Worm (Caenorhabditis elegans) whole organism, L1 larva: ENCODE data around the gene Y41E3.7.
A peak's percentile ranks its signal among the peaks of the same experiment; 100 is the strongest.

ENCODE experiments used
- C34B4.2 ChIP-seq: sonication (generic microtip); optimal IDR thresholded peaks from 2 replicates; lab custom pipeline; 2017; ENCODE audit warnings: mild to moderate bottlenecking, missing genetic modification characterization, missing compliant biosample characterization
- Y116A8C.19 ChIP-seq: sonication (generic microtip); optimal IDR thresholded peaks from 2 replicates; lab custom pipeline; 2016; ENCODE audit warnings: missing compliant biosample characterization, missing genetic modification characterization, borderline replicate concordance
- alr-1 ChIP-seq: fragments of 200-800 bp; sonication (Bioruptor generic); optimal IDR thresholded peaks from 2 replicates; lab custom pipeline; 2018; ENCODE audit warnings: borderline replicate concordance, mild to moderate bottlenecking, missing genetic modification characterization, missing compliant biosample characterization
- aly-2 ChIP-seq: fragments of 150-350 bp; optimal IDR thresholded peaks from 2 replicates; lab custom pipeline; 2014; ENCODE audit warnings: missing biosample characterization, missing genetic modification characterization
- ama-1 ChIP-seq: fragments of 150-350 bp; optimal IDR thresholded peaks from 2 replicates; lab custom pipeline; 2014
- blmp-1 ChIP-seq: fragments of 150-350 bp; optimal IDR thresholded peaks from 2 replicates; lab custom pipeline; 2014; ENCODE audit warnings: missing biosample characterization, missing genetic modification characterization
- ceh-88 ChIP-seq: fragments of 200-800 bp; sonication (Bioruptor generic); IDR thresholded peaks from 2 replicates; pipeline ENCODE4 v1.3.6; 2022; ENCODE audit warnings: missing genetic modification characterization, missing compliant biosample characterization
- ceh-90 ChIP-seq: sonication (generic microtip); optimal IDR thresholded peaks from 2 replicates; lab custom pipeline; 2016; ENCODE audit warnings: missing genetic modification characterization, missing compliant biosample characterization
- ces-1 ChIP-seq: fragments of 150-350 bp; optimal IDR thresholded peaks from 2 replicates; lab custom pipeline; 2014; ENCODE audit warnings: missing biosample characterization, missing genetic modification reagents, missing genetic modification characterization
- dpl-1 ChIP-seq, 3 experiments: fragments of 150-350 bp in 2 of 3; sonication (generic microtip) in 1 of 3; optimal IDR thresholded peaks; 2 replicates each; lab custom pipeline; 2014 to 2017; ENCODE audit warnings: missing biosample characterization in 3 of 3, missing genetic modification characterization in 3 of 3, missing genetic modification reagents in 3 of 3
- dsc-1 ChIP-seq: sonication (generic microtip); optimal IDR thresholded peaks from 2 replicates; lab custom pipeline; 2016; ENCODE audit warnings: mild to moderate bottlenecking, missing genetic modification characterization, missing compliant biosample characterization
- efl-1 ChIP-seq, 4 experiments: fragments of 150-350 bp; optimal IDR thresholded peaks in 3 of 4; peaks in 1 of 4; 1 replicate in 1 of 4; 2 replicates in 3 of 4; lab custom pipeline; 2014; ENCODE audit warnings: missing biosample characterization in 2 of 4, missing genetic modification characterization in 2 of 4, missing genetic modification reagents in 2 of 4
- efl-3 ChIP-seq: fragments of 200-800 bp; sonication (Bioruptor generic); optimal IDR thresholded peaks from 2 replicates; lab custom pipeline; 2018; ENCODE audit warnings: mild to moderate bottlenecking, missing genetic modification characterization, missing compliant biosample characterization
- elt-3 ChIP-seq, 6 experiments: fragments of 150-350 bp in 1 of 6; sonication (generic microtip); optimal IDR thresholded peaks; 2 replicates each; lab custom pipeline; 2017 to 2018; ENCODE audit warnings: missing biosample characterization in 6 of 6, missing genetic modification characterization in 6 of 6, inconsistent platforms in 1 of 6
- ets-5 ChIP-seq: fragments of 200-800 bp; sonication (Bioruptor generic); IDR thresholded peaks from 2 replicates; pipeline ENCODE4 v1.3.6; 2022; ENCODE audit warnings: missing genetic modification characterization, missing compliant biosample characterization
- fkh-10 ChIP-seq: sonication (generic microtip); optimal IDR thresholded peaks from 2 replicates; lab custom pipeline; 2017; ENCODE audit warnings: missing biosample characterization, missing genetic modification reagents, missing genetic modification characterization
- fkh-4 ChIP-seq: sonication (generic microtip); optimal IDR thresholded peaks from 2 replicates; lab custom pipeline; 2016; ENCODE audit warnings: missing compliant biosample characterization, missing genetic modification characterization, borderline replicate concordance
- hlh-17 ChIP-seq: fragments of 200-800 bp; sonication (Bioruptor generic); optimal IDR thresholded peaks from 2 replicates; lab custom pipeline; 2018; ENCODE audit warnings: missing genetic modification characterization, mild to moderate bottlenecking, missing compliant biosample characterization, moderate library complexity, borderline replicate concordance
- hlh-4 ChIP-seq: sonication (generic microtip); optimal IDR thresholded peaks from 2 replicates; lab custom pipeline; 2016; ENCODE audit warnings: mild to moderate bottlenecking, missing genetic modification characterization, missing compliant biosample characterization
- hpl-2 ChIP-seq: fragments of 150-350 bp; optimal IDR thresholded peaks from 2 replicates; lab custom pipeline; 2014; ENCODE audit warnings: missing biosample characterization, missing genetic modification reagents, missing genetic modification characterization
- irx-1 ChIP-seq: sonication (generic microtip); optimal IDR thresholded peaks from 2 replicates; lab custom pipeline; 2016; ENCODE audit warnings: missing genetic modification characterization, missing compliant biosample characterization
- jun-1 ChIP-seq: fragments of 150-350 bp; optimal IDR thresholded peaks from 2 replicates; lab custom pipeline; 2014; ENCODE audit warnings: missing biosample characterization, missing genetic modification reagents, missing genetic modification characterization
- lin-13 ChIP-seq: fragments of 150-350 bp; optimal IDR thresholded peaks from 2 replicates; lab custom pipeline; 2014; ENCODE audit warnings: missing biosample characterization, missing genetic modification reagents, missing genetic modification characterization
- lin-14 ChIP-seq: fragments of 200-800 bp; sonication (Bioruptor generic); optimal IDR thresholded peaks from 2 replicates; lab custom pipeline; 2018; ENCODE audit warnings: mild to moderate bottlenecking, missing genetic modification characterization, moderate library complexity, missing compliant biosample characterization
- lin-35 ChIP-seq, 2 experiments: fragments of 150-350 bp; optimal IDR thresholded peaks; 2 replicates each; lab custom pipeline; 2014; ENCODE audit warnings: missing biosample characterization in 2 of 2, missing genetic modification characterization in 2 of 2, missing genetic modification reagents in 2 of 2
- lir-3 ChIP-seq: sonication (generic microtip); optimal IDR thresholded peaks from 2 replicates; lab custom pipeline; 2016; ENCODE audit warnings: mild to moderate bottlenecking, missing genetic modification characterization, moderate library complexity, missing compliant biosample characterization; ENCODE audit not compliant: poor library complexity
- lsy-2 ChIP-seq, 2 experiments: fragments of 150-350 bp; optimal IDR thresholded peaks; 2 replicates each; lab custom pipeline; 2014; ENCODE audit warnings: missing biosample characterization in 2 of 2, missing genetic modification characterization in 2 of 2
- mab-9 ChIP-seq: fragments of 200-800 bp; sonication (Bioruptor generic); IDR thresholded peaks from 2 replicates; pipeline ENCODE4 v1.3.6; 2022; ENCODE audit warnings: missing genetic modification reagents, missing genetic modification characterization, missing compliant biosample characterization
- mep-1 ChIP-seq: fragments of 150-350 bp; optimal IDR thresholded peaks from 2 replicates; lab custom pipeline; 2014; ENCODE audit warnings: missing biosample characterization, missing genetic modification characterization
- nhr-11 ChIP-seq: fragments of 150-350 bp; optimal IDR thresholded peaks from 2 replicates; lab custom pipeline; 2014; ENCODE audit warnings: missing biosample characterization, missing genetic modification characterization
- nhr-12 ChIP-seq: sonication (generic microtip); optimal IDR thresholded peaks from 2 replicates; lab custom pipeline; 2017; ENCODE audit warnings: missing biosample characterization, missing genetic modification characterization
- nhr-19 ChIP-seq: fragments of 200-800 bp; sonication (Bioruptor generic); conservative IDR thresholded peaks from 2 replicates; pipeline ENCODE4 v1.3.6; 2022; ENCODE audit warnings: missing genetic modification characterization, missing compliant biosample characterization
- nhr-20 ChIP-seq: sonication (generic microtip); optimal IDR thresholded peaks from 2 replicates; lab custom pipeline; 2016; ENCODE audit warnings: mild to moderate bottlenecking, missing genetic modification characterization, missing compliant biosample characterization
- nhr-28 ChIP-seq: fragments of 150-350 bp; optimal IDR thresholded peaks from 2 replicates; lab custom pipeline; 2014; ENCODE audit warnings: missing biosample characterization, missing genetic modification characterization
- nhr-71 ChIP-seq: sonication (generic microtip); optimal IDR thresholded peaks from 2 replicates; lab custom pipeline; 2016; ENCODE audit warnings: mild to moderate bottlenecking, missing genetic modification characterization, moderate library complexity, missing compliant biosample characterization
- nhr-77 ChIP-seq: fragments of 150-350 bp; optimal IDR thresholded peaks from 2 replicates; lab custom pipeline; 2014; ENCODE audit warnings: missing biosample characterization, missing genetic modification characterization
- nhr-84 ChIP-seq: sonication (generic microtip); optimal IDR thresholded peaks from 2 replicates; lab custom pipeline; 2017; ENCODE audit warnings: missing biosample characterization, missing genetic modification characterization
- nhr-90 ChIP-seq: sonication (generic microtip); optimal IDR thresholded peaks from 2 replicates; lab custom pipeline; 2016; ENCODE audit warnings: mild to moderate bottlenecking, missing genetic modification characterization, missing compliant biosample characterization; ENCODE audit not compliant: poor library complexity
- pax-3 ChIP-seq: fragments of 200-800 bp; sonication (Bioruptor generic); optimal IDR thresholded peaks from 2 replicates; lab custom pipeline; 2018; ENCODE audit warnings: mild to moderate bottlenecking, missing genetic modification characterization, moderate library complexity, missing compliant biosample characterization
- pqm-1 ChIP-seq: sonication (generic microtip); optimal IDR thresholded peaks from 3 replicates; lab custom pipeline; 2017; ENCODE audit warnings: missing biosample characterization, missing genetic modification characterization
- skn-1 ChIP-seq: fragments of 150-350 bp; optimal IDR thresholded peaks from 2 replicates; lab custom pipeline; 2014; ENCODE audit warnings: missing biosample characterization, missing genetic modification characterization
- snu-23 ChIP-seq: sonication (generic microtip); optimal IDR thresholded peaks from 2 replicates; lab custom pipeline; 2016; ENCODE audit warnings: missing genetic modification characterization, missing compliant biosample characterization
- sox-4 ChIP-seq: sonication (generic microtip); optimal IDR thresholded peaks from 2 replicates; lab custom pipeline; 2016; ENCODE audit warnings: missing genetic modification characterization, missing compliant biosample characterization
- swsn-7 ChIP-seq: sonication (generic microtip); optimal IDR thresholded peaks from 2 replicates; lab custom pipeline; 2016; ENCODE audit warnings: missing genetic modification characterization, missing compliant biosample characterization
- tbx-2 ChIP-seq: sonication (generic microtip); optimal IDR thresholded peaks from 2 replicates; lab custom pipeline; 2016; ENCODE audit warnings: missing genetic modification characterization, missing compliant biosample characterization
- tlp-1 ChIP-seq: fragments of 150-350 bp; optimal IDR thresholded peaks from 2 replicates; lab custom pipeline; 2014; ENCODE audit warnings: missing biosample characterization, missing genetic modification characterization
- unc-130 ChIP-seq: fragments of 150-350 bp; optimal IDR thresholded peaks from 2 replicates; lab custom pipeline; 2017; ENCODE audit warnings: missing biosample characterization, missing genetic modification characterization, inconsistent platforms
- unc-86 ChIP-seq: sonication (generic microtip); optimal IDR thresholded peaks from 2 replicates; lab custom pipeline; 2016; ENCODE audit warnings: missing genetic modification characterization, missing compliant biosample characterization
- unc-98 ChIP-seq: fragments of 200-800 bp; sonication (Bioruptor generic); IDR thresholded peaks from 2 replicates; pipeline ENCODE4 v1.3.6; 2022; ENCODE audit warnings: missing genetic modification characterization, missing compliant biosample characterization
- vab-15 ChIP-seq: sonication (generic microtip); optimal IDR thresholded peaks from 2 replicates; lab custom pipeline; 2017; ENCODE audit warnings: missing genotype, mild to moderate bottlenecking, missing genetic modification characterization, missing compliant biosample characterization
- xbp-1 ChIP-seq: sonication (generic microtip); optimal IDR thresholded peaks from 2 replicates; lab custom pipeline; 2016; ENCODE audit warnings: missing genetic modification characterization, missing compliant biosample characterization
- ztf-11 ChIP-seq, 2 experiments: sonication (generic microtip); optimal IDR thresholded peaks; 2 replicates each; lab custom pipeline; 2016 to 2017; ENCODE audit warnings: missing genetic modification characterization in 2 of 2, missing biosample characterization in 1 of 2, missing compliant biosample characterization in 1 of 2
- ztf-4 ChIP-seq: fragments of 150-350 bp; optimal IDR thresholded peaks from 2 replicates; lab custom pipeline; 2014; ENCODE audit warnings: missing biosample characterization, missing genetic modification characterization

Y41E3.7 gene

DNA sequence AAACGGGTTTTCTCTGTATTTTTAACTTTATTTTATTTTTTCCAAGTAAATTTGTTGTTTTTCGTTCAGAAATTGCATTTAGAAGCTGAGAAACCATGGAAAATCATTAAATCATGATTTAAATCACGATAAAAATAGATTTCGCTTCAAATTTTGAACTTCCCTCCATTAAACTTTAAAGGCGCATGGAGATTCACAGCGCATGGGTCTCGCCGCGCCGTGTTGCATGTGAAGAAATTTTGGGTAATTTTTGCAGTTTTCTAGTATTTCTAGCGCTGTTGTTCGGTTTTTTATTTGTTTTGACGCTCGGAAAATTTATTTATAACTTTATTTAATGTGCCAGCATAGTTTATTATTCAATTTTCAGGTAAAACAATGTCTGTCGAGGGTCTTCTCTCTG, 23.1 kb downstream of the Y41E3.7 start, which contains the start of gene eef-1B.2:
Gene eef-1B.2 (plus strand): TSS at position 358 of the 400 bp plus-strand sequence.
- TF ChIP-seq sox-4 (tag; lab: Kevin White, UChicago), result no peak
- no peak for TF ChIP-seq Y116A8C.19 (tag; lab: Kevin White, UChicago)
- no peak for TF ChIP-seq ets-5 (GFP tag; lab: Robert Waterston, UW)
- TF ChIP-seq nhr-90, result peak; percentile 14
- peak; percentile 8 for TF ChIP-seq unc-86
- TF ChIP-seq snu-23, result peak; percentile 78
- peak; percentile 93 to 97 for TF ChIP-seq efl-1 (optimal IDR thresholded peaks at IDR 0.05; lab: Kevin White, UChicago)
- TF ChIP-seq efl-1 (GFP tag; optimal IDR thresholded peaks at IDR 0.05 in 1 of 2; lab: Kevin White, UChicago), result peak; percentile 95 to 99
- TF ChIP-seq tbx-2 (tag; lab: Kevin White, UChicago), result peak; percentile 61
- no peak for TF ChIP-seq pqm-1 (tag; lab: Kevin White, UChicago)
- TF ChIP-seq tlp-1 (tag; lab: Kevin White, UChicago), result no peak
- peak; percentile 20 for TF ChIP-seq jun-1 (tag; lab: Kevin White, UChicago)
- TF ChIP-seq lin-13, result peak; percentile 47
- peak; percentile 94 to 96 for TF ChIP-seq lin-35 (GFP tag; optimal IDR thresholded peaks at IDR 0.05; lab: Kevin White, UChicago)
- TF ChIP-seq lin-14, result no peak
- peak; percentile 84 for TF ChIP-seq mep-1 (tag; lab: Kevin White, UChicago)
- no peak for TF ChIP-seq hpl-2 (GFP tag; lab: Kevin White, UChicago)
- no peak for TF ChIP-seq fkh-4 (tag; lab: Kevin White, UChicago)
- TF ChIP-seq nhr-12 (tag; lab: Kevin White, UChicago), result no peak
- TF ChIP-seq ceh-90 (tag; lab: Kevin White, UChicago), result no peak
- TF ChIP-seq blmp-1, result peak; percentile 57
- TF ChIP-seq xbp-1 (tag; lab: Kevin White, UChicago), result peak; percentile 72
- TF ChIP-seq nhr-71, result peak; percentile 73
- TF ChIP-seq ztf-11 (tag; optimal IDR thresholded peaks at IDR 0.05; lab: Kevin White, UChicago), result no peak
- no peak for TF ChIP-seq lir-3 (tag; lab: Kevin White, UChicago)
- TF ChIP-seq dsc-1 (tag; lab: Kevin White, UChicago), result peak; percentile 26
- TF ChIP-seq alr-1 (tag; lab: Kevin White, UChicago), result no peak
- no peak for TF ChIP-seq mab-9 (GFP tag; lab: Robert Waterston, UW)
- TF ChIP-seq C34B4.2, result no peak
- no peak for TF ChIP-seq vab-15 (tag; lab: Kevin White, UChicago)
- no peak for TF ChIP-seq ama-1 (lab: Kevin White, UChicago)
- peak; percentile 66 for TF ChIP-seq nhr-20 (tag; lab: Kevin White, UChicago)
- TF ChIP-seq ceh-88 (GFP tag; lab: Robert Waterston, UW), result no peak
- TF ChIP-seq nhr-84 (tag; lab: Kevin White, UChicago), result no peak
- TF ChIP-seq swsn-7 (tag; lab: Kevin White, UChicago), result peak; percentile 48
- peak; percentile 76 for TF ChIP-seq skn-1 (tag; lab: Kevin White, UChicago)
- peak in 1 of 6 experiments; percentile 75 for TF ChIP-seq elt-3 (tag; optimal IDR thresholded peaks at IDR 0.05; lab: Kevin White, UChicago)
- peak; percentile 71 to 89 for TF ChIP-seq lsy-2 (tag; optimal IDR thresholded peaks at IDR 0.05; lab: Kevin White, UChicago)
- no peak for TF ChIP-seq pax-3 (tag; lab: Kevin White, UChicago)
- TF ChIP-seq hlh-4 (tag; lab: Kevin White, UChicago), result no peak
- TF ChIP-seq nhr-77, result peak; percentile 21
- no peak for TF ChIP-seq ztf-4 (tag; lab: Kevin White, UChicago)
- TF ChIP-seq aly-2, result no peak
- no peak for TF ChIP-seq ces-1
- TF ChIP-seq fkh-10 (GFP tag; lab: Kevin White, UChicago), result no peak
- no peak for TF ChIP-seq unc-98 (GFP tag; lab: Robert Waterston, UW)
- TF ChIP-seq nhr-19 (GFP tag; lab: Robert Waterston, UW), result peak; percentile 54
- peak; percentile 93 to 95 (median 93) for TF ChIP-seq dpl-1 (GFP tag; optimal IDR thresholded peaks at IDR 0.05; lab: Kevin White, UChicago)
- TF ChIP-seq irx-1 (tag; lab: Kevin White, UChicago), result no peak
- no peak for TF ChIP-seq efl-3 (GFP tag; lab: Kevin White, UChicago)
- no peak for TF ChIP-seq hlh-17 (GFP tag; lab: Kevin White, UChicago)
- TF ChIP-seq nhr-11 (tag; lab: Kevin White, UChicago), result no peak
- TF ChIP-seq nhr-28, result no peak
- TF ChIP-seq unc-130 (tag; lab: Kevin White, UChicago), result peak; percentile 73
